Worm (Caenorhabditis elegans) whole organism, young adult: ENCODE measurements around the gene scyl-1.

ENCODE experiments used
- B0336.3 ChIP-seq: fragments of 200-800 bp; sonication (Bioruptor generic); IDR thresholded peaks from 2 replicates; pipeline ENCODE4 v1.3.6; 2022; ENCODE audit warnings: missing genetic modification characterization, missing compliant biosample characterization
- F10E7.11 ChIP-seq: sonication (generic microtip); optimal IDR thresholded peaks from 2 replicates; lab custom pipeline; 2017; ENCODE audit warnings: mild to moderate bottlenecking, missing genetic modification characterization, moderate library complexity, missing compliant biosample characterization
- F22D6.2 ChIP-seq: sonication (generic microtip); optimal IDR thresholded peaks from 2 replicates; lab custom pipeline; 2016; ENCODE audit warnings: mild to moderate bottlenecking, missing genetic modification characterization, missing compliant biosample characterization
- F39B2.1 ChIP-seq: fragments of 200-800 bp; sonication (Bioruptor generic); IDR thresholded peaks from 2 replicates; pipeline ENCODE4 v1.3.6; 2022; ENCODE audit warnings: missing genetic modification reagents, missing genetic modification characterization, missing compliant biosample characterization
- F52B5.7 ChIP-seq: sonication (generic microtip); optimal IDR thresholded peaks from 2 replicates; lab custom pipeline; 2016; ENCODE audit warnings: mild to moderate bottlenecking, missing genetic modification characterization, missing compliant biosample characterization
- F55B11.4 ChIP-seq: sonication (generic microtip); optimal IDR thresholded peaks from 2 replicates; lab custom pipeline; 2016; ENCODE audit warnings: missing compliant biosample characterization, missing genetic modification characterization, borderline replicate concordance; ENCODE audit not compliant: insufficient read depth
- F57A8.1 ChIP-seq: fragments of 200-800 bp; sonication (Bioruptor generic); optimal IDR thresholded peaks from 2 replicates; lab custom pipeline; 2018; ENCODE audit warnings: mild to moderate bottlenecking, missing genetic modification characterization, moderate library complexity, missing compliant biosample characterization
- F57C9.4 ChIP-seq: sonication (generic microtip); optimal IDR thresholded peaks from 2 replicates; lab custom pipeline; 2017; ENCODE audit warnings: mild to moderate bottlenecking, missing genetic modification characterization, missing compliant biosample characterization
- Y53F4B.3 ChIP-seq: fragments of 200-800 bp; sonication (Bioruptor generic); IDR thresholded peaks from 2 replicates; pipeline ENCODE4 v1.3.6; 2022; ENCODE audit warnings: missing genetic modification reagents, missing genetic modification characterization, missing compliant biosample characterization
- Y53G8AR.9 ChIP-seq: fragments of 200-800 bp; sonication (Bioruptor generic); conservative IDR thresholded peaks from 2 replicates; pipeline ENCODE4 v1.3.6; 2022; ENCODE audit warnings: missing genetic modification reagents, missing genetic modification characterization, missing compliant biosample characterization
- Y56A3A.18 ChIP-seq: fragments of 200-800 bp; sonication (Bioruptor generic); IDR thresholded peaks from 2 replicates; pipeline ENCODE4 v1.3.6; 2022; ENCODE audit warnings: missing genetic modification reagents, missing genetic modification characterization, missing compliant biosample characterization
- ZK185.1 ChIP-seq: sonication (generic microtip); optimal IDR thresholded peaks from 2 replicates; lab custom pipeline; 2016; ENCODE audit warnings: mild to moderate bottlenecking, missing genetic modification characterization, missing compliant biosample characterization; ENCODE audit not compliant: poor library complexity, severe bottlenecking
- athp-1 ChIP-seq: sonication (generic microtip); optimal IDR thresholded peaks from 2 replicates; lab custom pipeline; 2017; ENCODE audit warnings: mild to moderate bottlenecking, missing genetic modification characterization, missing compliant biosample characterization
- attf-3 ChIP-seq: fragments of 200-800 bp; sonication (Bioruptor generic); conservative IDR thresholded peaks from 2 replicates; pipeline ENCODE4 v1.3.6; 2022; ENCODE audit warnings: missing genetic modification reagents, missing genetic modification characterization, missing compliant biosample characterization
- ccch-3 ChIP-seq: fragments of 200-800 bp; sonication (Bioruptor generic); optimal IDR thresholded peaks from 2 replicates; lab custom pipeline; 2018; ENCODE audit warnings: mild to moderate bottlenecking, missing genetic modification characterization, missing compliant biosample characterization
- ceh-100 ChIP-seq: fragments of 200-800 bp; sonication (Bioruptor generic); IDR thresholded peaks from 2 replicates; pipeline ENCODE4 v1.3.6; 2022; ENCODE audit warnings: missing genetic modification reagents, missing genetic modification characterization, missing compliant biosample characterization
- ceh-27 ChIP-seq: fragments of 200-800 bp; sonication (Bioruptor generic); optimal IDR thresholded peaks from 2 replicates; lab custom pipeline; 2018; ENCODE audit warnings: mild to moderate bottlenecking, missing genetic modification characterization, moderate library complexity, missing compliant biosample characterization
- chd-7 ChIP-seq: sonication (generic microtip); optimal IDR thresholded peaks from 2 replicates; lab custom pipeline; 2016; ENCODE audit warnings: mild to moderate bottlenecking, missing genetic modification characterization, moderate library complexity, missing compliant biosample characterization
- die-1 ChIP-seq: sonication (generic microtip); optimal IDR thresholded peaks from 2 replicates; lab custom pipeline; 2016; ENCODE audit warnings: missing genotype, mild to moderate bottlenecking, missing genetic modification characterization, missing compliant biosample characterization
- dox-1 ChIP-seq: fragments of 200-800 bp; sonication (Bioruptor generic); IDR thresholded peaks from 2 replicates; pipeline ENCODE4 v1.3.6; 2022; ENCODE audit warnings: missing genetic modification reagents, missing genetic modification characterization, missing compliant biosample characterization
- dpff-1 ChIP-seq: sonication (generic microtip); optimal IDR thresholded peaks from 2 replicates; lab custom pipeline; 2017; ENCODE audit warnings: mild to moderate bottlenecking, missing genetic modification characterization, missing compliant biosample characterization
- egrh-3 ChIP-seq: fragments of 200-800 bp; sonication (Bioruptor generic); IDR thresholded peaks from 2 replicates; pipeline ENCODE4 v1.3.6; 2022; ENCODE audit warnings: missing genetic modification reagents, missing genetic modification characterization, missing compliant biosample characterization
- ekl-4 ChIP-seq: fragments of 200-800 bp; sonication (Bioruptor generic); IDR thresholded peaks from 2 replicates; pipeline ENCODE4 v1.3.6; 2022; ENCODE audit warnings: missing genetic modification reagents, missing genetic modification characterization, missing compliant biosample characterization
- hlh-12 ChIP-seq: sonication (generic microtip); optimal IDR thresholded peaks from 2 replicates; lab custom pipeline; 2016; ENCODE audit warnings: missing genetic modification characterization, missing compliant biosample characterization
- lag-1 ChIP-seq: fragments of 200-800 bp; sonication (Bioruptor generic); IDR thresholded peaks from 2 replicates; pipeline ENCODE4 v1.3.6; 2022; ENCODE audit warnings: missing genetic modification reagents, missing genetic modification characterization, missing compliant biosample characterization
- let-526 ChIP-seq: fragments of 200-800 bp; sonication (Bioruptor generic); IDR thresholded peaks from 2 replicates; pipeline ENCODE4 v1.3.6; 2022; ENCODE audit warnings: missing genetic modification reagents, missing genetic modification characterization, missing compliant biosample characterization
- lin-26 ChIP-seq: fragments of 200-800 bp; sonication (Bioruptor generic); IDR thresholded peaks from 2 replicates; pipeline ENCODE4 v1.3.6; 2022; ENCODE audit warnings: missing genetic modification reagents, missing genetic modification characterization, missing compliant biosample characterization
- lin-40 ChIP-seq: sonication (generic microtip); optimal IDR thresholded peaks from 2 replicates; lab custom pipeline; 2016; ENCODE audit warnings: missing genetic modification characterization, mild to moderate bottlenecking, missing compliant biosample characterization, missing genotype, missing genetic modification reagents
- lin-54 ChIP-seq: fragments of 200-800 bp; sonication (Bioruptor generic); optimal IDR thresholded peaks from 2 replicates; lab custom pipeline; 2018; ENCODE audit warnings: mild to moderate bottlenecking, missing genetic modification characterization, missing compliant biosample characterization
- lsy-27 ChIP-seq: sonication (generic microtip); optimal IDR thresholded peaks from 2 replicates; lab custom pipeline; 2017; ENCODE audit warnings: missing genetic modification characterization, mild to moderate bottlenecking, missing compliant biosample characterization, antibody characterized with exemption, missing genotype, borderline replicate concordance; ENCODE audit not compliant: insufficient read depth
- madf-10 ChIP-seq: sonication (generic microtip); optimal IDR thresholded peaks from 2 replicates; lab custom pipeline; 2016; ENCODE audit warnings: mild to moderate bottlenecking, missing genetic modification characterization, missing compliant biosample characterization
- madf-3 ChIP-seq: fragments of 200-800 bp; sonication (Bioruptor generic); IDR thresholded peaks from 2 replicates; pipeline ENCODE4 v1.3.6; 2022; ENCODE audit warnings: missing genetic modification reagents, missing genetic modification characterization, missing compliant biosample characterization
- mes-4 ChIP-seq: sonication (generic microtip); optimal IDR thresholded peaks from 2 replicates; lab custom pipeline; 2016; ENCODE audit warnings: missing genotype, missing genetic modification characterization, missing compliant biosample characterization
- nfya-1 ChIP-seq: sonication (generic microtip); optimal IDR thresholded peaks from 2 replicates; lab custom pipeline; 2017; ENCODE audit warnings: antibody characterized with exemption, missing compliant biosample characterization, missing genetic modification characterization, borderline replicate concordance; ENCODE audit not compliant: insufficient read depth
- nfyb-1 ChIP-seq: fragments of 200-800 bp; sonication (Bioruptor generic); IDR thresholded peaks from 2 replicates; pipeline ENCODE4 v1.3.6; 2022; ENCODE audit warnings: missing genetic modification reagents, missing genetic modification characterization, missing compliant biosample characterization
- nhr-80 ChIP-seq: sonication (generic microtip); optimal IDR thresholded peaks from 2 replicates; lab custom pipeline; 2016; ENCODE audit warnings: missing genetic modification characterization, missing compliant biosample characterization
- nhr-90 ChIP-seq: sonication (generic microtip); optimal IDR thresholded peaks from 2 replicates; lab custom pipeline; 2016; ENCODE audit warnings: missing genotype, mild to moderate bottlenecking, missing genetic modification characterization, missing compliant biosample characterization
- rec-8 ChIP-seq, 2 experiments: sonication (generic microtip); optimal IDR thresholded peaks; 2 replicates each; lab custom pipeline; 2016; ENCODE audit warnings: mild to moderate bottlenecking in 2 of 2, missing genetic modification characterization in 2 of 2, missing genetic modification reagents in 2 of 2, missing genotype in 2 of 2, missing biosample characterization in 1 of 2, missing compliant biosample characterization in 1 of 2, moderate library complexity in 1 of 2
- tlf-1 ChIP-seq: fragments of 200-800 bp; sonication (Bioruptor generic); optimal IDR thresholded peaks from 2 replicates; lab custom pipeline; 2018; ENCODE audit warnings: mild to moderate bottlenecking, missing genetic modification characterization, missing compliant biosample characterization
- xnd-1 ChIP-seq: sonication (generic microtip); optimal IDR thresholded peaks from 2 replicates; lab custom pipeline; 2016; ENCODE audit warnings: missing genotype, missing genetic modification reagents, missing genetic modification characterization, missing compliant biosample characterization
- zfh-2 ChIP-seq: fragments of 200-800 bp; sonication (Bioruptor generic); conservative IDR thresholded peaks from 2 replicates; pipeline ENCODE4 v1.3.6; 2022; ENCODE audit warnings: missing genetic modification reagents, missing genetic modification characterization, missing compliant biosample characterization
- zim-3 ChIP-seq: sonication (generic microtip); optimal IDR thresholded peaks from 2 replicates; lab custom pipeline; 2017; ENCODE audit warnings: mild to moderate bottlenecking, missing genetic modification characterization, moderate library complexity, missing compliant biosample characterization
- ztf-6 ChIP-seq: fragments of 200-800 bp; sonication (Bioruptor generic); IDR thresholded peaks from 2 replicates; pipeline ENCODE4 v1.3.6; 2022; ENCODE audit warnings: missing genetic modification reagents, missing genetic modification characterization, missing compliant biosample characterization

scyl-1 gene

DNA sequence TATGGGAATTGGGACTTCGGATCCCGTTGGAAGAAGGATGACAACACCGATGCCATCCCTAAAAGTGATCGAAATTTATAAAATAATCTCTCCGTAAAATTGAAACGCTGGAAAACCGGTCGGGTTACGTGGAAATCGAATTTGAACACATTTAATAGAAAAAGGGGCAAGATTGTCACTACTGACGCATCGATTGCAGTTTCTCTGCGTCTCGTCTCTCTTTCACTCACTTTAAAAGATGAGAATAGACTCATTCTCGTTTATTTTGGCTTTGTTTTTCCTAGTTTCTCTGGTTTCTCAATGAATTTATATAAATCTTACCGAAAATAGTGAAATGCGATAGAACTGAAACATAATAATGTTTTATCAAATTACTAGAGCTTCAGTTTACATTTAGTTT is at the start of gene scyl-1 (continued):
- TF ChIP-seq ceh-100 (GFP tag; lab: Robert Waterston, UW): no peak
- no peak for TF ChIP-seq nfya-1 (tag; lab: Kevin White, UChicago)
- 0 out of 2 replicates have a peak, but pooled peaks have one; percentile 55 for TF ChIP-seq Y53G8AR.9
- no peak for TF ChIP-seq Y53F4B.3 (GFP tag; lab: Robert Waterston, UW)
- TF ChIP-seq lin-26 (GFP tag; lab: Robert Waterston, UW): no peak
- no peak for TF ChIP-seq F39B2.1 (GFP tag; lab: Robert Waterston, UW)
- TF ChIP-seq athp-1: no peak
- no peak for TF ChIP-seq mes-4
- peak; percentile 27 for TF ChIP-seq ceh-27 (GFP tag; lab: Kevin White, UChicago)
- TF ChIP-seq lin-40 (tag; lab: Kevin White, UChicago): peak; percentile 78
- TF ChIP-seq ekl-4 (GFP tag; lab: Robert Waterston, UW): 0 out of 2 replicates have a peak, but pooled peaks have one; percentile 48
- TF ChIP-seq dox-1 (GFP tag; lab: Robert Waterston, UW): no peak
- no peak for TF ChIP-seq F57A8.1 (GFP tag; lab: Kevin White, UChicago)
- no peak for TF ChIP-seq die-1 (tag; lab: Kevin White, UChicago)
- peak; percentile 63; the same call in 1 of the 2 replicates for TF ChIP-seq nfyb-1 (GFP tag; lab: Robert Waterston, UW)
- no peak for TF ChIP-seq nhr-90
- no peak for TF ChIP-seq rec-8 (tag; optimal IDR thresholded peaks at IDR 0.05; lab: Kevin White, UChicago)
- peak; percentile 63 for TF ChIP-seq ZK185.1 (tag; lab: Kevin White, UChicago)
- no peak for TF ChIP-seq madf-3 (GFP tag; lab: Robert Waterston, UW)
- TF ChIP-seq let-526 (GFP tag; lab: Robert Waterston, UW): no peak
- TF ChIP-seq zfh-2 (GFP tag; lab: Robert Waterston, UW): no peak
- no peak for TF ChIP-seq xnd-1
- no peak for TF ChIP-seq chd-7 (tag; lab: Kevin White, UChicago)
- TF ChIP-seq Y56A3A.18 (GFP tag; lab: Robert Waterston, UW): no peak
- no peak for TF ChIP-seq madf-10
- no peak for TF ChIP-seq F10E7.11 (tag; lab: Kevin White, UChicago)
- TF ChIP-seq lsy-27 (tag; lab: Kevin White, UChicago): no peak
- no peak for TF ChIP-seq F55B11.4
- no peak for TF ChIP-seq F22D6.2 (tag; lab: Kevin White, UChicago)
- TF ChIP-seq F57C9.4 (tag; lab: Kevin White, UChicago): no peak
- TF ChIP-seq nhr-80: peak; percentile 29
- TF ChIP-seq attf-3: peak; percentile 37; the same call in 1 of the 2 replicates
- TF ChIP-seq ccch-3: no peak
- TF ChIP-seq lin-54 (GFP tag; lab: Kevin White, UChicago): peak; percentile 62
- TF ChIP-seq zim-3 (tag; lab: Kevin White, UChicago): no peak
- no peak for TF ChIP-seq ztf-6 (GFP tag; lab: Robert Waterston, UW)
- TF ChIP-seq B0336.3 (GFP tag; lab: Robert Waterston, UW): no peak
- TF ChIP-seq hlh-12 (tag; lab: Kevin White, UChicago): no peak
- TF ChIP-seq F52B5.7: no peak
- TF ChIP-seq tlf-1 (GFP tag; lab: Kevin White, UChicago): no peak
- TF ChIP-seq egrh-3: no peak
- TF ChIP-seq lag-1: no peak
- no peak for TF ChIP-seq dpff-1 (tag; lab: Kevin White, UChicago)
